Fruit fly (Drosophila melanogaster) whole organism, prepupa: ENCODE results near the gene dop.

ENCODE experiments used
- CG10631 ChIP-seq: fragments of 200-800 bp; sonication (Bioruptor generic); optimal IDR thresholded peaks from 2 replicates; lab custom pipeline; 2016; ENCODE audit warnings: missing biosample characterization, missing genetic modification characterization
- CG10669 ChIP-seq: fragments of 200-800 bp; sonication (Bioruptor generic); optimal IDR thresholded peaks from 3 replicates; lab custom pipeline; 2018; ENCODE audit warnings: missing biosample characterization, mild to moderate bottlenecking, missing genetic modification characterization, moderate library complexity
- CG11294 ChIP-seq: fragments of 200-800 bp; sonication (Bioruptor generic); IDR thresholded peaks from 2 replicates; pipeline ENCODE4 v1.3.6; 2022; ENCODE audit warnings: missing biosample characterization, missing genetic modification characterization
- CG11902 ChIP-seq: fragments of 200-800 bp; sonication (Bioruptor generic); optimal IDR thresholded peaks from 3 replicates; lab custom pipeline; 2016; ENCODE audit warnings: missing biosample characterization, missing genetic modification characterization
- CG15336 ChIP-seq: fragments of 200-800 bp; sonication (Bioruptor generic); IDR thresholded peaks from 2 replicates; pipeline ENCODE4 v1.3.6; 2022; ENCODE audit warnings: missing biosample characterization, missing genetic modification characterization
- CG1621 ChIP-seq: fragments of 200-800 bp; sonication (Bioruptor generic); optimal IDR thresholded peaks from 3 replicates; lab custom pipeline; 2018; ENCODE audit warnings: missing biosample characterization, mild to moderate bottlenecking, missing genetic modification characterization
- CG16779 ChIP-seq: fragments of 200-800 bp; sonication (Bioruptor generic); optimal IDR thresholded peaks from 3 replicates; lab custom pipeline; 2017; ENCODE audit warnings: missing biosample characterization, mild to moderate bottlenecking, missing genetic modification characterization
- CG31627 ChIP-seq: fragments of 200-800 bp; sonication (Bioruptor generic); optimal IDR thresholded peaks from 3 replicates; lab custom pipeline; 2016; ENCODE audit warnings: missing biosample characterization, missing genetic modification characterization
- CG32006 ChIP-seq: fragments of 200-800 bp; sonication (Bioruptor generic); optimal IDR thresholded peaks from 3 replicates; lab custom pipeline; 2017; ENCODE audit warnings: missing biosample characterization, mild to moderate bottlenecking, missing genetic modification characterization
- CG34406 ChIP-seq: fragments of 200-800 bp; sonication (Bioruptor generic); optimal IDR thresholded peaks from 3 replicates; lab custom pipeline; 2016; ENCODE audit warnings: missing biosample characterization, missing genetic modification characterization
- CG3919 ChIP-seq: fragments of 200-800 bp; sonication (Bioruptor generic); optimal IDR thresholded peaks from 3 replicates; lab custom pipeline; 2016; ENCODE audit warnings: missing biosample characterization, missing genetic modification characterization
- CG4318 ChIP-seq: fragments of 200-800 bp; sonication (Bioruptor generic); optimal IDR thresholded peaks from 3 replicates; lab custom pipeline; 2017; ENCODE audit warnings: missing biosample characterization, mild to moderate bottlenecking, missing genetic modification characterization
- CG6163 ChIP-seq: fragments of 200-800 bp; sonication (Bioruptor generic); IDR thresholded peaks from 3 replicates; pipeline ENCODE4 v1.3.6; 2022; ENCODE audit warnings: missing biosample characterization, missing genetic modification characterization
- CG6792 ChIP-seq: fragments of 200-800 bp; sonication (Bioruptor generic); optimal IDR thresholded peaks from 3 replicates; lab custom pipeline; 2016; ENCODE audit warnings: missing biosample characterization, missing genetic modification characterization
- CG6808 ChIP-seq: fragments of 200-800 bp; sonication (Bioruptor generic); optimal IDR thresholded peaks from 3 replicates; lab custom pipeline; 2017; ENCODE audit warnings: missing biosample characterization, missing genetic modification characterization, mild to moderate bottlenecking, moderate library complexity, missing genetic modification reagents
- CG6854 ChIP-seq: fragments of 200-800 bp; sonication (Bioruptor generic); optimal IDR thresholded peaks from 2 replicates; lab custom pipeline; 2017; ENCODE audit warnings: missing biosample characterization, mild to moderate bottlenecking, missing genetic modification characterization
- CG7368 ChIP-seq: fragments of 200-800 bp; sonication (Bioruptor generic); optimal IDR thresholded peaks from 3 replicates; lab custom pipeline; 2016; ENCODE audit warnings: missing biosample characterization, missing genetic modification characterization
- CG8119 ChIP-seq: fragments of 200-800 bp; sonication (Bioruptor generic); IDR thresholded peaks from 3 replicates; pipeline ENCODE4 v1.3.6; 2022; ENCODE audit warnings: missing biosample characterization, missing genetic modification characterization
- CG8319 ChIP-seq: fragments of 200-800 bp; sonication (Bioruptor generic); optimal IDR thresholded peaks from 3 replicates; lab custom pipeline; 2016; ENCODE audit warnings: missing biosample characterization, missing genetic modification characterization
- CG8632 ChIP-seq: fragments of 200-800 bp; sonication (Bioruptor generic); optimal IDR thresholded peaks from 3 replicates; lab custom pipeline; 2016; ENCODE audit warnings: missing biosample characterization, missing genetic modification characterization
- Eip78C ChIP-seq: fragments of 200-800 bp; sonication (Bioruptor generic); peaks from one replicate; lab custom pipeline; 2016; ENCODE audit warnings: missing biosample characterization, missing genetic modification characterization
- Ets21C ChIP-seq: fragments of 200-800 bp; sonication (Bioruptor generic); optimal IDR thresholded peaks from 3 replicates; lab custom pipeline; 2016; ENCODE audit warnings: missing biosample characterization, missing genetic modification characterization
- Ets96B ChIP-seq: fragments of 200-800 bp; optimal IDR thresholded peaks from 2 replicates; lab custom pipeline; 2019; ENCODE audit warnings: missing biosample characterization, mild to moderate bottlenecking, missing genetic modification characterization, moderate library complexity
- Gug ChIP-seq: fragments of 200-800 bp; sonication (Bioruptor generic); IDR thresholded peaks from 2 replicates; pipeline ENCODE4 v1.3.6; 2022; ENCODE audit warnings: missing biosample characterization, missing genetic modification characterization
- Hr39 ChIP-seq: fragments of 200-800 bp; sonication (Bioruptor generic); optimal IDR thresholded peaks from 2 replicates; lab custom pipeline; 2016; ENCODE audit warnings: missing biosample characterization, missing genetic modification characterization
- Met ChIP-seq: fragments of 200-800 bp; sonication (Bioruptor generic); optimal IDR thresholded peaks from 3 replicates; lab custom pipeline; 2016; ENCODE audit warnings: missing biosample characterization, missing genetic modification characterization
- Sox102F ChIP-seq: fragments of 200-800 bp; sonication (Bioruptor generic); optimal IDR thresholded peaks from 2 replicates; lab custom pipeline; 2016; ENCODE audit warnings: missing biosample characterization, mild to moderate bottlenecking, missing genetic modification characterization
- Sox14 ChIP-seq: fragments of 200-800 bp; sonication (Bioruptor generic); optimal IDR thresholded peaks from 3 replicates; lab custom pipeline; 2016; ENCODE audit warnings: missing biosample characterization, missing genetic modification characterization
- Sox15 ChIP-seq: fragments of 200-800 bp; sonication (Bioruptor generic); optimal IDR thresholded peaks from 3 replicates; lab custom pipeline; 2016; ENCODE audit warnings: missing biosample characterization, missing genetic modification characterization
- achi ChIP-seq: fragments of 200-800 bp; sonication (Bioruptor generic); optimal IDR thresholded peaks from 3 replicates; lab custom pipeline; 2016; ENCODE audit warnings: missing biosample characterization, missing genetic modification characterization
- acj6 ChIP-seq: fragments of 200-800 bp; sonication (Bioruptor generic); optimal IDR thresholded peaks from 3 replicates; lab custom pipeline; 2016; ENCODE audit warnings: missing biosample characterization, missing genetic modification characterization
- cyc ChIP-seq: fragments of 200-800 bp; sonication (Bioruptor generic); optimal IDR thresholded peaks from 3 replicates; lab custom pipeline; 2016; ENCODE audit warnings: missing biosample characterization, missing genetic modification characterization
- dac ChIP-seq: fragments of 200-800 bp; sonication (Bioruptor generic); optimal IDR thresholded peaks from 2 replicates; lab custom pipeline; 2017; ENCODE audit warnings: missing biosample characterization, mild to moderate bottlenecking, missing genetic modification characterization
- dsx ChIP-seq: fragments of 200-800 bp; optimal IDR thresholded peaks from 3 replicates; lab custom pipeline; 2019; ENCODE audit warnings: missing biosample characterization, mild to moderate bottlenecking, missing genetic modification characterization, moderate library complexity; ENCODE audit not compliant: poor library complexity, severe bottlenecking
- eg ChIP-seq: fragments of 200-800 bp; sonication (Bioruptor generic); IDR thresholded peaks from 3 replicates; pipeline ENCODE4 v1.3.6; 2022; ENCODE audit warnings: missing biosample characterization, missing genetic modification characterization
- esn ChIP-seq: fragments of 200-800 bp; sonication (Bioruptor generic); optimal IDR thresholded peaks from 2 replicates; lab custom pipeline; 2016; ENCODE audit warnings: missing biosample characterization, mild to moderate bottlenecking, missing genetic modification characterization, moderate library complexity
- fd59A ChIP-seq: fragments of 200-800 bp; sonication (Bioruptor generic); optimal IDR thresholded peaks from 2 replicates; lab custom pipeline; 2017; ENCODE audit warnings: missing biosample characterization, mild to moderate bottlenecking, missing genetic modification characterization, missing genetic modification reagents
- fd85E ChIP-seq: fragments of 200-800 bp; sonication (Bioruptor generic); optimal IDR thresholded peaks from 3 replicates; lab custom pipeline; 2016; ENCODE audit warnings: missing biosample characterization, missing genetic modification characterization
- fkh ChIP-seq: fragments of 200-800 bp; sonication (Bioruptor generic); optimal IDR thresholded peaks from 3 replicates; lab custom pipeline; 2017; ENCODE audit warnings: missing biosample characterization, mild to moderate bottlenecking, missing genetic modification characterization, moderate library complexity
- lz ChIP-seq: fragments of 200-800 bp; sonication (Bioruptor generic); optimal IDR thresholded peaks from 3 replicates; lab custom pipeline; 2016; ENCODE audit warnings: missing biosample characterization, missing genetic modification characterization
- net ChIP-seq: fragments of 200-800 bp; sonication (Bioruptor generic); optimal IDR thresholded peaks from 3 replicates; lab custom pipeline; 2016; ENCODE audit warnings: missing biosample characterization, missing genetic modification characterization
- pdm3 ChIP-seq: fragments of 200-800 bp; sonication (Bioruptor generic); optimal IDR thresholded peaks from 3 replicates; lab custom pipeline; 2016; ENCODE audit warnings: missing biosample characterization, missing genetic modification characterization
- salr ChIP-seq, 2 experiments: fragments of 200-800 bp; sonication (Bioruptor generic); optimal IDR thresholded peaks; 3 replicates each; lab custom pipeline; 2016 to 2018; ENCODE audit warnings: missing biosample characterization in 2 of 2, missing genetic modification characterization in 2 of 2, mild to moderate bottlenecking in 1 of 2
- ss ChIP-seq, 2 experiments: fragments of 200-800 bp; sonication (Bioruptor generic); optimal IDR thresholded peaks; 2 replicates in 1 of 2; 3 replicates in 1 of 2; lab custom pipeline; 2017 to 2018; ENCODE audit warnings: mild to moderate bottlenecking in 2 of 2, missing biosample characterization in 2 of 2, missing genetic modification characterization in 2 of 2, moderate library complexity in 1 of 2
- topi ChIP-seq: fragments of 200-800 bp; sonication (Bioruptor generic); optimal IDR thresholded peaks from 3 replicates; lab custom pipeline; 2016; ENCODE audit warnings: missing biosample characterization, missing genetic modification characterization

dop gene

DNA sequence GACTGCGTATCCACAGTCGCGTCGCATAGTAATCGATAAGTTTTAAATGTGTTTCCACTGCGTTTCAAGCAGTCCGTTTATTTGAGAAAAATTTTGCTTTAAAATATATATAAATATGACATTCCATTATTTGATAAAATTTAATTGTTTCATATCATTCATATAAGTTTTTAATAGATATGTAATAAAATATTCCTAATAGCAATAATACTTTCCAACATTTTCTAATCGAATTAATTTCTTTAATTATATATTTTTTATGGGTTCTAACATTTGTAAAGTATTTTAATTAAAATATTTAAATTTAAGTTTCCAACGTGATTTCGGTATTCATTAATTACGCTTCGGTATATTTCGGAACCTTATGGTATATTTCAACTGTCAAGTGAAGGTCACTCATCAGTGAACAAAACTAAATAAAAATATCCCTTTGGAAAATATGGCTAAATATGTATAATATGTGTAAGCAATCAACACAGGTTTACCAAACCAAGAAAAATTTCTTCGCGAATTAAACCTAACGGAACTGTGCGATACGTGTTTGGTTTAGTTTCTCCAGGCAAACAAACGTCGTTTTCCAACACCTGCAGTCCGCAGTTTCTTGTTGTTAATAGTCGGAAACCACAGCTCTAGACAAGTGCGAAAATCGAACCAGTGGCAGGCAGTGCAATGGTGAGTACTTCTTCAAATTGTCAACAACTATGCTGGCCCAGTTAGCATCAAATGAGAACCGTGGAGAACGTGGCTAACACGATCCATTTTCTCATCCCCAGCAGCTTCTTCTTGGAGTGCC, 2.6 kb upstream of the dop start, which contains the start of the genes CG7739 and SCCRO (continued):
- TF ChIP-seq CG10631 (GFP tag; lab: Kevin White, UChicago) (peak; percentile 43), fd59A (no peak), dsx (GFP tag; lab: Kevin White, UChicago) (no peak), Sox15 (GFP tag; lab: Kevin White, UChicago) (no peak), CG4318 (GFP tag; lab: Kevin White, UChicago) (no peak), topi (peak; percentile 15), CG31627 (GFP tag; lab: Kevin White, UChicago) (peak; percentile 38), lz (GFP tag; lab: Kevin White, UChicago) (peak; percentile 17), pdm3 (GFP tag; lab: Kevin White, UChicago) (no peak), Ets96B (tag; lab: Kevin White, UChicago) (peak; percentile 56), CG6163 (GFP tag; lab: Robert Waterston, UW) (peak; percentile 51; the same call in 2 of the 3 replicates), achi (GFP tag; lab: Kevin White, UChicago) (no peak), Sox14 (GFP tag; lab: Kevin White, UChicago) (peak; percentile 25), CG15336 (GFP tag; lab: Robert Waterston, UW) (peak; percentile 51; the same call in 1 of the 2 replicates), CG6792 (GFP tag; lab: Kevin White, UChicago) (no peak), CG7368 (no peak), fd85E (GFP tag; lab: Kevin White, UChicago) (no peak), CG11294 (0 out of 2 replicates have a peak, but pooled peaks have one; percentile 37), salr (GFP tag; optimal IDR thresholded peaks at IDR 0.05; lab: Kevin White, UChicago) (no peak), CG16779 (tag; lab: Kevin White, UChicago) (no peak), CG34406 (GFP tag; lab: Kevin White, UChicago) (peak; percentile 32), Met (no peak), dac (GFP tag; lab: Kevin White, UChicago) (no peak), Eip78C (GFP tag; lab: Kevin White, UChicago) (peak; percentile 65), CG8632 (GFP tag; lab: Kevin White, UChicago) (peak; percentile 31), CG32006 (GFP tag; lab: Kevin White, UChicago) (no peak), eg (GFP tag; lab: Robert Waterston, UW) (peak; percentile 86), CG8319 (no peak), cyc (GFP tag; lab: Kevin White, UChicago) (peak; percentile 23), CG11902 (GFP tag; lab: Kevin White, UChicago) (no peak), Ets21C (no peak), Gug (peak; percentile 63), Hr39 (GFP tag; lab: Kevin White, UChicago) (peak; percentile 11), CG8119 (GFP tag; lab: Robert Waterston, UW) (peak; percentile 57; the same call in 2 of the 3 replicates), Sox102F (GFP tag; lab: Kevin White, UChicago) (peak; percentile 36), CG1621 (tag; lab: Kevin White, UChicago) (no peak), fkh (GFP tag; lab: Kevin White, UChicago) (peak; percentile 42)

dm6 chr3L:15563851-15564106, 2.0 kb upstream of the dop start:
- TF ChIP-seq fd85E (GFP tag; lab: Kevin White, UChicago): no peak
- no peak for TF ChIP-seq acj6 (GFP tag; lab: Kevin White, UChicago)
- no peak for TF ChIP-seq Hr39 (GFP tag; lab: Kevin White, UChicago)
- no peak for TF ChIP-seq CG31627 (GFP tag; lab: Kevin White, UChicago)
- no peak for TF ChIP-seq CG3919 (GFP tag; lab: Kevin White, UChicago)
- no peak for TF ChIP-seq CG6808
- no peak for TF ChIP-seq net (GFP tag; lab: Kevin White, UChicago)
- TF ChIP-seq esn (GFP tag; lab: Kevin White, UChicago): no peak
- TF ChIP-seq CG6854: no peak
- no peak for TF ChIP-seq fkh (GFP tag; lab: Kevin White, UChicago)
- TF ChIP-seq CG15336 (GFP tag; lab: Robert Waterston, UW): no peak
- no peak for TF ChIP-seq CG10631 (GFP tag; lab: Kevin White, UChicago)
- no peak for TF ChIP-seq ss (GFP tag; optimal IDR thresholded peaks at IDR 0.05; lab: Kevin White, UChicago)
- TF ChIP-seq CG10669 (GFP tag; lab: Kevin White, UChicago): no peak
- no peak for TF ChIP-seq Sox102F (GFP tag; lab: Kevin White, UChicago)
- no peak for TF ChIP-seq CG6792 (GFP tag; lab: Kevin White, UChicago)
- no peak for TF ChIP-seq CG16779 (tag; lab: Kevin White, UChicago)
- no peak for TF ChIP-seq pdm3 (GFP tag; lab: Kevin White, UChicago)
- TF ChIP-seq Met: no peak
- no peak for TF ChIP-seq Sox15 (GFP tag; lab: Kevin White, UChicago)
